Worm (Caenorhabditis elegans) whole organism, midembryonic: ENCODE data around the gene lury-1.

Experiments used
- med-1 ChIP-seq: sonication (generic microtip); optimal IDR thresholded peaks from 2 replicates; lab custom pipeline; 2017; ENCODE audit warnings: missing genetic modification characterization, mild to moderate bottlenecking, missing compliant biosample characterization, antibody characterized with exemption, missing genetic modification reagents; ENCODE audit not compliant: insufficient read depth
- ztf-23 ChIP-seq: fragments of 200-800 bp; sonication (Bioruptor generic); IDR thresholded peaks from 2 replicates; pipeline ENCODE4 v1.3.6; 2022; ENCODE audit warnings: missing genetic modification reagents, missing genetic modification characterization, missing compliant biosample characterization
- ztf-29 ChIP-seq: fragments of 200-800 bp; sonication (Bioruptor generic); IDR thresholded peaks from 2 replicates; pipeline ENCODE4 v1.3.6; 2022; ENCODE audit warnings: missing genetic modification reagents, missing genetic modification characterization, missing compliant biosample characterization

ce11 chrIII:12160458-12160857, 25.8 kb upstream of the lury-1 start, which contains the start of gene Y75B8A.8:
- TF ChIP-seq med-1 (GFP tag; lab: Kevin White, UChicago) = no peak
- no peak for TF ChIP-seq ztf-29 (GFP tag; lab: Robert Waterston, UW)
- no peak for TF ChIP-seq ztf-23 (GFP tag; lab: Robert Waterston, UW)
